Worm (Caenorhabditis elegans): ENCODE measurements around the gene hcp-3.

ce11 chrIII:9638159-9638754, 22.0 kb upstream of the hcp-3 start:
- no peak for TF ChIP-seq unc-62 (GFP tag; optimal IDR thresholded peaks at IDR 0.05)
- TF ChIP-seq nhr-11 (tag; optimal IDR thresholded peaks at IDR 0.05), result no peak
- no peak for TF ChIP-seq nhr-23 (tag; optimal IDR thresholded peaks at IDR 0.05)
- no peak for TF ChIP-seq tbx-2 (tag; optimal IDR thresholded peaks at IDR 0.05)
- TF ChIP-seq skn-1 (tag; optimal IDR thresholded peaks at IDR 0.05), result no peak
- no peak for TF ChIP-seq nfya-1 (tag; optimal IDR thresholded peaks at IDR 0.05; ENCODE audit: insufficient read depth)
- no peak for TF ChIP-seq hmg-11 (tag; optimal IDR thresholded peaks at IDR 0.05)
- no peak for TF ChIP-seq nhr-77 (tag; optimal IDR thresholded peaks at IDR 0.05)
- TF ChIP-seq fos-1 (tag; optimal IDR thresholded peaks at IDR 0.05), result no peak
- TF ChIP-seq nhr-25 (tag; optimal IDR thresholded peaks at IDR 0.05), result no peak
- no peak for TF ChIP-seq nhr-76 (tag; optimal IDR thresholded peaks at IDR 0.05)
- TF ChIP-seq mdl-1 (tag; optimal IDR thresholded peaks at IDR 0.05), result no peak
